Worm (Caenorhabditis elegans): Measurements from ENCODE around the gene egl-3.

ce11 chrV:10205483-10205882 lies 31.9 kb upstream of the egl-3 start, which contains the start of gene ZK856.16:
- TF ChIP-seq T22C8.4 (GFP tag; IDR thresholded peaks at IDR 0.05) (no peak), flt-1 (GFP tag; IDR thresholded peaks at IDR 0.05) (no peak), klf-2 (GFP tag; conservative IDR thresholded peaks at IDR 0.05) (no peak), ztf-29 (GFP tag; IDR thresholded peaks at IDR 0.05) (no peak)
